ENCODE assay signal across 3 worm cellular contexts in the genomic region with DNA sequence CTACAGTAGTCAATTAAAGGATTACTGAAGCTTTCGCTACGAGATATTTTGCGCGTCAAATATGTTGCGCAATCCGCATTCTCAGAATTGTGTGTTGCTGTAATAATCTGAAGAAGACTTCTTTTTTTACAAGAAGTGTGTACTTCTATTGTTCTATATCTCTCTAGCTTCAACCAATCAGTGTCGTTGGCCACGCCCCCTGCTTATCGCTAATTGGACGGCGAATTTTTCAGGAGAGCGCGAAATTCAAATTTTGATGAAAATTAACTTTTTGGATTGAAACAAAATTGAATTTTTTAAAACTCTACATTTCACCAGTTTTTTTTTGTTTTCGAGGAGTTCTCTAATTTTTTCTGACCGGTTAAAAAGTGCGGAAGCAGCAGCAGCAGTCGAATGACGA.
TF ChIP-seq lines count a peak whose summit lies in the region.

No protein-coding gene starts in this region.

TF ChIP-seq in whole organism, L3 larva, 47 proteins besides CTCF, POLR2A, EP300 and RAD21:
- no peak for TF ChIP-seq ztf-11 (tag; optimal IDR thresholded peaks at IDR 0.05; lab: Kevin White, UChicago)
- TF ChIP-seq nfya-1 (tag; optimal IDR thresholded peaks at IDR 0.05; lab: Kevin White, UChicago; ENCODE audit: insufficient read depth), result peak; percentile 71

TF ChIP-seq in whole organism, late embryonic, 69 proteins besides CTCF, POLR2A, EP300 and RAD21:
- TF ChIP-seq hlh-6 (tag; optimal IDR thresholded peaks at IDR 0.05; lab: Kevin White, UChicago) (no peak), ttx-3 (tag; optimal IDR thresholded peaks at IDR 0.05; lab: Kevin White, UChicago) (no peak), nfya-1 (tag; optimal IDR thresholded peaks at IDR 0.05; lab: Kevin White, UChicago) (peak; percentile 75), pha-2 (tag; optimal IDR thresholded peaks at IDR 0.05; lab: Kevin White, UChicago) (no peak), sdc-2 (tag; optimal IDR thresholded peaks at IDR 0.05; lab: Kevin White, UChicago) (no peak)

TF ChIP-seq in whole organism, mixed stage, embryonic, 35 proteins besides CTCF, POLR2A, EP300 and RAD21:
- TF ChIP-seq nhr-12 (tag; optimal IDR thresholded peaks at IDR 0.05; lab: Kevin White, UChicago) (no peak), zip-8 (tag; optimal IDR thresholded peaks at IDR 0.05; lab: Kevin White, UChicago) (peak; percentile 50)
